Fruit fly (Drosophila melanogaster) whole organism, embryonic: Measurements from ENCODE around the gene CG1847.

ENCODE experiments used
- Asciz ChIP-seq: fragments of 200-800 bp; sonication (Bioruptor generic); optimal IDR thresholded peaks from 2 replicates; lab custom pipeline; 2017; ENCODE audit warnings: missing biosample characterization, mild to moderate bottlenecking, missing genetic modification characterization, missing genetic modification reagents
- BtbVII ChIP-seq: fragments of 200-800 bp; sonication (Bioruptor generic); optimal IDR thresholded peaks from 3 replicates; lab custom pipeline; 2017; ENCODE audit warnings: missing biosample characterization, mild to moderate bottlenecking, missing genetic modification characterization
- CG10209 ChIP-seq: fragments of 200-800 bp; sonication (Bioruptor generic); optimal IDR thresholded peaks from 3 replicates; lab custom pipeline; 2017; ENCODE audit warnings: missing biosample characterization, mild to moderate bottlenecking, missing genetic modification characterization, missing genetic modification reagents
- CG12104 ChIP-seq: fragments of 200-800 bp; sonication (Bioruptor generic); optimal IDR thresholded peaks from 3 replicates; lab custom pipeline; 2016; ENCODE audit warnings: missing biosample characterization, missing genetic modification characterization
- CG12155 ChIP-seq: fragments of 200-800 bp; sonication (Bioruptor generic); optimal IDR thresholded peaks from 3 replicates; lab custom pipeline; 2016; ENCODE audit warnings: missing biosample characterization, missing genetic modification characterization
- CG12299 ChIP-seq: fragments of 200-800 bp; sonication (Bioruptor generic); optimal IDR thresholded peaks from 2 replicates; lab custom pipeline; 2018; ENCODE audit warnings: missing biosample characterization, mild to moderate bottlenecking, missing genetic modification characterization
- CG31224 ChIP-seq: fragments of 200-800 bp; sonication (Bioruptor generic); IDR thresholded peaks from 2 replicates; pipeline ENCODE4 v1.3.6; 2022; ENCODE audit warnings: missing biosample characterization, missing genetic modification characterization
- CG33213 ChIP-seq: fragments of 200-800 bp; sonication (Bioruptor generic); optimal IDR thresholded peaks from 3 replicates; lab custom pipeline; 2016; ENCODE audit warnings: missing biosample characterization, missing genetic modification characterization
- CG3407 ChIP-seq: fragments of 200-800 bp; sonication (Bioruptor generic); optimal IDR thresholded peaks from 2 replicates; lab custom pipeline; 2018; ENCODE audit warnings: missing biosample characterization, mild to moderate bottlenecking, missing genetic modification characterization
- CG4282 ChIP-seq: fragments of 200-800 bp; sonication (Bioruptor generic); optimal IDR thresholded peaks from 2 replicates; lab custom pipeline; 2016; ENCODE audit warnings: missing biosample characterization, missing genetic modification characterization
- CG4360 ChIP-seq: fragments of 200-800 bp; sonication (Bioruptor generic); IDR thresholded peaks from 2 replicates; pipeline ENCODE4 v1.3.6; 2022; ENCODE audit warnings: missing biosample characterization, missing genetic modification characterization
- CG6689 ChIP-seq: fragments of 200-800 bp; sonication (Bioruptor generic); IDR thresholded peaks from 2 replicates; pipeline ENCODE4 v1.3.6; 2022; ENCODE audit warnings: missing biosample characterization, missing genetic modification characterization
- CG6765 ChIP-seq: fragments of 200-800 bp; sonication (Bioruptor generic); optimal IDR thresholded peaks from 3 replicates; lab custom pipeline; 2017; ENCODE audit warnings: missing biosample characterization, mild to moderate bottlenecking, missing genetic modification characterization
- CG7839 ChIP-seq: fragments of 200-800 bp; sonication (Bioruptor generic); optimal IDR thresholded peaks from 3 replicates; lab custom pipeline; 2018; ENCODE audit warnings: missing biosample characterization, mild to moderate bottlenecking, missing genetic modification characterization, moderate library complexity
- E2f1 ChIP-seq: fragments of 200-800 bp; sonication (Bioruptor generic); IDR thresholded peaks from 2 replicates; pipeline ENCODE4 v1.3.6; 2022; ENCODE audit warnings: missing biosample characterization, missing genetic modification characterization
- E2f2 ChIP-seq: fragments of 200-800 bp; sonication (Bioruptor generic); IDR thresholded peaks from 2 replicates; pipeline ENCODE4 v1.3.6; 2022; ENCODE audit warnings: missing biosample characterization, missing genetic modification characterization
- Ets65A ChIP-seq: fragments of 200-800 bp; sonication (Bioruptor generic); peaks from one replicate; lab custom pipeline; 2016; ENCODE audit warnings: missing biosample characterization, missing genetic modification characterization
- Fer1 ChIP-seq: fragments of 200-800 bp; sonication (Bioruptor generic); optimal IDR thresholded peaks from 2 replicates; lab custom pipeline; 2017; ENCODE audit warnings: missing biosample characterization, mild to moderate bottlenecking, missing genetic modification characterization
- HLH4C ChIP-seq: fragments of 200-800 bp; sonication (Bioruptor generic); IDR thresholded peaks from 3 replicates; pipeline ENCODE4 v1.3.6; 2022; ENCODE audit warnings: missing biosample characterization, missing genetic modification characterization; ENCODE audit not compliant: partially characterized antibody
- Med ChIP-seq: fragments of 200-800 bp; sonication (Bioruptor generic); peaks from one replicate; lab custom pipeline; 2016; ENCODE audit warnings: missing biosample characterization, missing genetic modification characterization, mild to moderate bottlenecking, inconsistent platforms, moderate library complexity
- Mrtf ChIP-seq: fragments of 200-800 bp; sonication (Bioruptor generic); IDR thresholded peaks from 3 replicates; pipeline ENCODE4 v1.3.6; 2022; ENCODE audit warnings: missing biosample characterization, missing genetic modification characterization
- Neu2 ChIP-seq: fragments of 200-800 bp; sonication (Bioruptor generic); optimal IDR thresholded peaks from 3 replicates; lab custom pipeline; 2016; ENCODE audit warnings: missing biosample characterization, missing genetic modification characterization, borderline replicate concordance
- Pdp1 ChIP-seq, 2 experiments: fragments of 200-800 bp; sonication (Bioruptor generic); optimal IDR thresholded peaks; 3 replicates each; lab custom pipeline; 2016; ENCODE audit warnings: missing biosample characterization in 2 of 2, missing genetic modification characterization in 2 of 2, mild to moderate bottlenecking in 1 of 2, moderate library complexity in 1 of 2
- Six4 ChIP-seq: fragments of 200-800 bp; sonication (Bioruptor generic); optimal IDR thresholded peaks from 2 replicates; lab custom pipeline; 2016; ENCODE audit warnings: missing biosample characterization, missing genetic modification characterization
- Trl ChIP-seq, 3 experiments: fragments of >200 bp in 2 of 3; fragments of 200-800 bp in 1 of 3; sonication (Bioruptor generic) in 1 of 3; optimal IDR thresholded peaks; 2 replicates in 1 of 3; 3 replicates in 2 of 3; lab custom pipeline; 2016 to 2017; ENCODE audit warnings: missing biosample characterization in 1 of 3, missing genetic modification characterization in 1 of 3
- caup ChIP-seq: fragments of 200-800 bp; sonication (Bioruptor generic); optimal IDR thresholded peaks from 3 replicates; lab custom pipeline; 2017; ENCODE audit warnings: missing biosample characterization, mild to moderate bottlenecking, missing genetic modification characterization, moderate library complexity; ENCODE audit not compliant: severe bottlenecking
- dimm ChIP-seq: fragments of 200-800 bp; sonication (Bioruptor generic); IDR thresholded peaks from 2 replicates; pipeline ENCODE4 v1.3.6; 2022; ENCODE audit warnings: missing biosample characterization, missing genetic modification characterization
- exex ChIP-seq: fragments of 200-800 bp; sonication (Bioruptor generic); optimal IDR thresholded peaks from 4 replicates; lab custom pipeline; 2018; ENCODE audit warnings: missing biosample characterization, mild to moderate bottlenecking, missing genetic modification characterization, moderate library complexity
- gt ChIP-seq: fragments of 200-800 bp; sonication (Bioruptor generic); IDR thresholded peaks from 2 replicates; pipeline ENCODE4 v1.3.6; 2022; ENCODE audit warnings: missing biosample characterization, missing genetic modification characterization
- her ChIP-seq: fragments of 200-800 bp; sonication (Bioruptor generic); optimal IDR thresholded peaks from 2 replicates; lab custom pipeline; 2016; ENCODE audit warnings: missing biosample characterization, missing genetic modification characterization
- ind ChIP-seq: fragments of 200-800 bp; sonication (Bioruptor generic); optimal IDR thresholded peaks from 3 replicates; lab custom pipeline; 2016; ENCODE audit warnings: missing biosample characterization, missing genetic modification characterization
- jumu ChIP-seq: fragments of 200-800 bp; sonication (Bioruptor generic); optimal IDR thresholded peaks from 3 replicates; lab custom pipeline; 2016; ENCODE audit warnings: missing biosample characterization, missing genetic modification characterization
- kah ChIP-seq: fragments of 200-800 bp; sonication (Bioruptor generic); optimal IDR thresholded peaks from 2 replicates; lab custom pipeline; 2018; ENCODE audit warnings: missing biosample characterization, mild to moderate bottlenecking, missing genetic modification characterization
- klu ChIP-seq: fragments of 200-800 bp; sonication (Bioruptor generic); IDR thresholded peaks from 2 replicates; pipeline ENCODE4 v1.3.6; 2022; ENCODE audit warnings: missing biosample characterization, missing genetic modification characterization
- mirr ChIP-seq: fragments of 200-800 bp; sonication (Bioruptor generic); optimal IDR thresholded peaks from 3 replicates; lab custom pipeline; 2018; ENCODE audit warnings: missing biosample characterization, mild to moderate bottlenecking, missing genetic modification characterization
- nerfin-2 ChIP-seq: fragments of 200-800 bp; sonication (Bioruptor generic); IDR thresholded peaks from 2 replicates; pipeline ENCODE4 v1.3.6; 2022; ENCODE audit warnings: missing biosample characterization, missing genetic modification characterization; ENCODE audit not compliant: partially characterized antibody
- odd ChIP-seq: fragments of 200-800 bp; sonication (Bioruptor generic); optimal IDR thresholded peaks from 2 replicates; lab custom pipeline; 2017; ENCODE audit warnings: missing biosample characterization, mild to moderate bottlenecking, missing genetic modification characterization
- org-1 ChIP-seq: fragments of 200-800 bp; sonication (Bioruptor generic); optimal IDR thresholded peaks from 2 replicates; lab custom pipeline; 2017; ENCODE audit warnings: missing biosample characterization, missing genetic modification characterization
- pnt ChIP-seq: fragments of 200-800 bp; sonication (Bioruptor generic); optimal IDR thresholded peaks from 3 replicates; lab custom pipeline; 2016; ENCODE audit warnings: missing biosample characterization, missing genetic modification characterization
- ranshi ChIP-seq: fragments of 200-800 bp; sonication (Bioruptor generic); IDR thresholded peaks from 2 replicates; pipeline ENCODE4 v1.3.6; 2022; ENCODE audit warnings: missing biosample characterization, missing genetic modification characterization
- salm ChIP-seq: fragments of 200-800 bp; sonication (Bioruptor generic); optimal IDR thresholded peaks from 2 replicates; lab custom pipeline; 2018; ENCODE audit warnings: missing biosample characterization, mild to moderate bottlenecking, missing genetic modification characterization
- scrt ChIP-seq: fragments of 200-800 bp; sonication (Bioruptor generic); optimal IDR thresholded peaks from 2 replicates; lab custom pipeline; 2018; ENCODE audit warnings: missing biosample characterization, mild to moderate bottlenecking, missing genetic modification characterization, moderate library complexity
- sd ChIP-seq: fragments of 200-800 bp; sonication (Bioruptor generic); optimal IDR thresholded peaks from 3 replicates; lab custom pipeline; 2018; ENCODE audit warnings: missing biosample characterization, mild to moderate bottlenecking, missing genetic modification characterization, moderate library complexity
- sens ChIP-seq: fragments of 200-800 bp; sonication (Bioruptor generic); peaks from one replicate; lab custom pipeline; 2016; ENCODE audit warnings: missing biosample characterization, missing genetic modification characterization
- sens-2 ChIP-seq: fragments of 200-800 bp; sonication (Bioruptor generic); IDR thresholded peaks from 2 replicates; pipeline ENCODE4 v1.3.6; 2022; ENCODE audit warnings: missing biosample characterization, missing genetic modification characterization
- slp2 ChIP-seq: fragments of 200-800 bp; sonication (Bioruptor generic); optimal IDR thresholded peaks from 2 replicates; lab custom pipeline; 2016; ENCODE audit warnings: missing biosample characterization, missing genetic modification characterization
- sob ChIP-seq: fragments of 200-800 bp; sonication (Bioruptor generic); IDR thresholded peaks from 2 replicates; pipeline ENCODE4 v1.3.6; 2022; ENCODE audit warnings: missing biosample characterization, missing genetic modification characterization

CG1847 gene

dm6 chrX:11854758-11855465, 14.1 kb upstream of the CG1847 start, which contains the start of the genes CG10347 and ATP7 (continued):
- TF ChIP-seq salm (no peak), CG12155 (peak; percentile 19), CG6765 (GFP tag; lab: Kevin White, UChicago) (no peak), scrt (GFP tag; lab: Kevin White, UChicago) (no peak), BtbVII (GFP tag; lab: Kevin White, UChicago) (no peak), odd (GFP tag; lab: Kevin White, UChicago) (no peak), exex (tag; lab: Kevin White, UChicago) (peak; percentile 16), Six4 (GFP tag; lab: Kevin White, UChicago) (no peak), Asciz (GFP tag; lab: Kevin White, UChicago) (no peak), CG4282 (GFP tag; lab: Kevin White, UChicago) (no peak), CG7839 (tag; lab: Kevin White, UChicago) (peak; percentile 26), HLH4C (GFP tag; lab: Robert Waterston, UW) (peak; percentile 93), sob (0 out of 2 replicates have a peak, but pooled peaks have one; percentile 6), CG12299 (tag; lab: Kevin White, UChicago) (peak; percentile 34), E2f1 (GFP tag; lab: Robert Waterston, UW) (no peak), Pdp1 (GFP tag; optimal IDR thresholded peaks at IDR 0.05; lab: Kevin White, UChicago) (peak; percentile 11 to 40)
- TF ChIP-seq, all 482 proteins: peak for 170

dm6 chrX:11855950-11856349, 13.0 kb upstream of the CG1847 start:
- TF ChIP-seq CG4360 (no peak), sens (GFP tag; lab: Kevin White, UChicago) (peak; percentile 20)

dm6 chrX:11856867-11857266, 12.1 kb upstream of the CG1847 start:
- TF ChIP-seq CG10209 (GFP tag; lab: Kevin White, UChicago): no peak
- TF ChIP-seq pnt (GFP tag; lab: Kevin White, UChicago): no peak
- TF ChIP-seq CG3407 (GFP tag; lab: Kevin White, UChicago): no peak
- TF ChIP-seq nerfin-2 (GFP tag; lab: Robert Waterston, UW): no peak
- TF ChIP-seq Ets65A: no peak
- TF ChIP-seq ranshi (GFP tag; lab: Robert Waterston, UW): no peak
- no peak for TF ChIP-seq caup (GFP tag; lab: Kevin White, UChicago)
- TF ChIP-seq Med (GFP tag; lab: Kevin White, UChicago): peak; percentile 58
- TF ChIP-seq Neu2 (GFP tag; lab: Kevin White, UChicago): no peak
- no peak for TF ChIP-seq org-1 (GFP tag; lab: Kevin White, UChicago)
- no peak for TF ChIP-seq Mrtf (GFP tag; lab: Robert Waterston, UW)
- TF ChIP-seq slp2 (GFP tag; lab: Kevin White, UChicago): no peak
- TF ChIP-seq CG12104 (GFP tag; lab: Kevin White, UChicago): no peak
- peak; percentile 40 for TF ChIP-seq E2f2 (GFP tag; lab: Robert Waterston, UW)
- TF ChIP-seq CG31224 (GFP tag; lab: Robert Waterston, UW): no peak
- TF ChIP-seq CG33213: no peak
- no peak for TF ChIP-seq HLH4C (GFP tag; lab: Robert Waterston, UW)
- TF ChIP-seq sens-2 (GFP tag; lab: Robert Waterston, UW): no peak
- TF ChIP-seq klu: no peak
- no peak for TF ChIP-seq her (GFP tag; lab: Kevin White, UChicago)
- no peak for TF ChIP-seq gt
- TF ChIP-seq kah (GFP tag; lab: Kevin White, UChicago): no peak
- peak; percentile 4 for TF ChIP-seq mirr (GFP tag; lab: Kevin White, UChicago)
- TF ChIP-seq CG6689 (GFP tag; lab: Robert Waterston, UW): no peak
- no peak for TF ChIP-seq dimm
- TF ChIP-seq Trl (optimal IDR thresholded peaks at IDR 0.05; lab: Kevin White, UChicago): no peak
- TF ChIP-seq Trl (GFP tag; optimal IDR thresholded peaks at IDR 0.05; lab: Kevin White, UChicago): no peak
- no peak for TF ChIP-seq Fer1 (GFP tag; lab: Kevin White, UChicago)
- TF ChIP-seq sd (tag; lab: Kevin White, UChicago): peak; percentile 16
- no peak for TF ChIP-seq ind
- no peak for TF ChIP-seq jumu (GFP tag; lab: Kevin White, UChicago)
